Fruit fly (Drosophila melanogaster) whole organism, embryonic: ENCODE measurements around the gene Cdk7.

Experiments
- Adf1 ChIP-seq: fragments of 200-800 bp; sonication (Bioruptor generic); IDR thresholded peaks from 2 replicates; pipeline ENCODE4 v1.3.6; 2022; ENCODE audit warnings: missing biosample characterization, missing genetic modification characterization
- Bgb ChIP-seq: fragments of 200-800 bp; sonication (Bioruptor generic); IDR thresholded peaks from 2 replicates; pipeline ENCODE4 v1.3.6; 2022; ENCODE audit warnings: missing biosample characterization, missing genetic modification characterization; ENCODE audit not compliant: partially characterized antibody
- Bteb2 ChIP-seq: fragments of 200-800 bp; sonication (Bioruptor generic); optimal IDR thresholded peaks from 2 replicates; lab custom pipeline; 2016; ENCODE audit warnings: missing biosample characterization, missing genetic modification characterization
- CG10209 ChIP-seq: fragments of 200-800 bp; sonication (Bioruptor generic); optimal IDR thresholded peaks from 3 replicates; lab custom pipeline; 2017; ENCODE audit warnings: missing biosample characterization, mild to moderate bottlenecking, missing genetic modification characterization, missing genetic modification reagents
- CG10274 ChIP-seq: fragments of 200-800 bp; sonication (Bioruptor generic); optimal IDR thresholded peaks from 3 replicates; lab custom pipeline; 2017; ENCODE audit warnings: missing biosample characterization, mild to moderate bottlenecking, missing genetic modification characterization
- CG12155 ChIP-seq: fragments of 200-800 bp; sonication (Bioruptor generic); optimal IDR thresholded peaks from 3 replicates; lab custom pipeline; 2016; ENCODE audit warnings: missing biosample characterization, missing genetic modification characterization
- CG13287 ChIP-seq: fragments of 200-800 bp; sonication (Bioruptor generic); IDR thresholded peaks from 2 replicates; pipeline ENCODE4 v1.3.6; 2022; ENCODE audit warnings: missing biosample characterization, missing genetic modification characterization; ENCODE audit not compliant: partially characterized antibody
- CG13894 ChIP-seq: fragments of 200-800 bp; sonication (Bioruptor generic); optimal IDR thresholded peaks from 3 replicates; lab custom pipeline; 2018; ENCODE audit warnings: missing biosample characterization, mild to moderate bottlenecking, missing genetic modification characterization, moderate library complexity
- CG15514 ChIP-seq: fragments of 200-800 bp; sonication (Bioruptor generic); optimal IDR thresholded peaks from 3 replicates; lab custom pipeline; 2017; ENCODE audit warnings: missing biosample characterization, missing genetic modification characterization, mild to moderate bottlenecking, moderate library complexity, missing genetic modification reagents
- CG17361 ChIP-seq: fragments of 200-800 bp; sonication (Bioruptor generic); IDR thresholded peaks from 3 replicates; pipeline ENCODE4 v1.3.6; 2022; ENCODE audit warnings: missing biosample characterization, missing genetic modification characterization
- CG30431 ChIP-seq: fragments of 200-800 bp; sonication (Bioruptor generic); optimal IDR thresholded peaks from 2 replicates; lab custom pipeline; 2017; ENCODE audit warnings: missing biosample characterization, missing genetic modification characterization
- CG31224 ChIP-seq: fragments of 200-800 bp; sonication (Bioruptor generic); IDR thresholded peaks from 2 replicates; pipeline ENCODE4 v1.3.6; 2022; ENCODE audit warnings: missing biosample characterization, missing genetic modification characterization
- CG3163 ChIP-seq: fragments of 200-800 bp; sonication (Bioruptor generic); optimal IDR thresholded peaks from 3 replicates; lab custom pipeline; 2016; ENCODE audit warnings: missing biosample characterization, missing genetic modification characterization
- CG32532 ChIP-seq: fragments of 200-800 bp; sonication (Bioruptor generic); IDR thresholded peaks from 2 replicates; pipeline ENCODE4 v1.3.6; 2022; ENCODE audit warnings: missing biosample characterization, missing genetic modification characterization
- CG3847 ChIP-seq: fragments of 200-800 bp; sonication (Bioruptor generic); IDR thresholded peaks from 2 replicates; pipeline ENCODE4 v1.3.6; 2022; ENCODE audit warnings: missing biosample characterization, missing genetic modification characterization
- CG6254 ChIP-seq: fragments of 200-800 bp; sonication (Bioruptor generic); optimal IDR thresholded peaks from 3 replicates; lab custom pipeline; 2017; ENCODE audit warnings: mild to moderate bottlenecking, missing biosample characterization, missing genetic modification reagents, missing genetic modification characterization
- CG8281 ChIP-seq: fragments of 200-800 bp; sonication (Bioruptor generic); optimal IDR thresholded peaks from 2 replicates; lab custom pipeline; 2018; ENCODE audit warnings: missing biosample characterization, mild to moderate bottlenecking, missing genetic modification characterization, moderate library complexity
- CG8290 ChIP-seq, 3 experiments: fragments of 200-800 bp; sonication (Bioruptor generic); optimal IDR thresholded peaks; 2 replicates each; lab custom pipeline; 2016 to 2019; ENCODE audit warnings: missing biosample characterization in 3 of 3, missing genetic modification characterization in 3 of 3, mild to moderate bottlenecking in 2 of 3, moderate library complexity in 1 of 3
- CG8765 ChIP-seq: fragments of 200-800 bp; sonication (Bioruptor generic); IDR thresholded peaks from 2 replicates; pipeline ENCODE4 v1.3.6; 2022; ENCODE audit warnings: missing biosample characterization, missing genetic modification characterization
- Drgx ChIP-seq: fragments of 200-800 bp; sonication (Bioruptor generic); IDR thresholded peaks from 2 replicates; pipeline ENCODE4 v1.3.6; 2022; ENCODE audit warnings: missing biosample characterization, missing genetic modification characterization
- Kr ChIP-seq: fragments of 200-800 bp; sonication (Bioruptor generic); optimal IDR thresholded peaks from 2 replicates; lab custom pipeline; 2017; ENCODE audit warnings: missing biosample characterization, mild to moderate bottlenecking, missing genetic modification characterization
- NfI ChIP-seq: fragments of 200-800 bp; sonication (Bioruptor generic); optimal IDR thresholded peaks from 3 replicates; lab custom pipeline; 2018; ENCODE audit warnings: missing biosample characterization, mild to moderate bottlenecking, missing genetic modification characterization, moderate library complexity
- Side ChIP-seq: fragments of 200-800 bp; sonication (Bioruptor generic); optimal IDR thresholded peaks from 2 replicates; lab custom pipeline; 2016; ENCODE audit warnings: missing biosample characterization, missing genetic modification characterization
- Six4 ChIP-seq: fragments of 200-800 bp; sonication (Bioruptor generic); optimal IDR thresholded peaks from 2 replicates; lab custom pipeline; 2016; ENCODE audit warnings: missing biosample characterization, missing genetic modification characterization
- Tbp ChIP-seq: fragments of >200 bp; optimal IDR thresholded peaks from 2 replicates; lab custom pipeline; 2018; ENCODE audit warnings: missing biosample characterization, missing genetic modification characterization
- Trl ChIP-seq, 3 experiments: fragments of >200 bp in 2 of 3; fragments of 200-800 bp in 1 of 3; sonication (Bioruptor generic) in 1 of 3; optimal IDR thresholded peaks; 2 replicates in 1 of 3; 3 replicates in 2 of 3; lab custom pipeline; 2016 to 2017; ENCODE audit warnings: missing biosample characterization in 1 of 3, missing genetic modification characterization in 1 of 3
- YL-1 ChIP-seq: fragments of 200-800 bp; sonication (Bioruptor generic); optimal IDR thresholded peaks from 3 replicates; lab custom pipeline; 2017; ENCODE audit warnings: missing biosample characterization, mild to moderate bottlenecking, missing genetic modification characterization
- abd-A ChIP-seq: fragments of 200-800 bp; sonication (Bioruptor generic); optimal IDR thresholded peaks from 3 replicates; lab custom pipeline; 2019; ENCODE audit warnings: missing biosample characterization, mild to moderate bottlenecking, missing genetic modification characterization, moderate library complexity
- al ChIP-seq: fragments of 200-800 bp; sonication (Bioruptor generic); IDR thresholded peaks from 2 replicates; pipeline ENCODE4 v1.3.6; 2022; ENCODE audit warnings: missing biosample characterization, missing genetic modification characterization
- br ChIP-seq: fragments of >200 bp; optimal IDR thresholded peaks from 2 replicates; lab custom pipeline; 2017
- crol ChIP-seq: fragments of 200-800 bp; sonication (Bioruptor generic); IDR thresholded peaks from 2 replicates; pipeline ENCODE4 v1.3.6; 2022; ENCODE audit warnings: missing biosample characterization, missing genetic modification characterization
- dimm ChIP-seq: fragments of 200-800 bp; sonication (Bioruptor generic); IDR thresholded peaks from 2 replicates; pipeline ENCODE4 v1.3.6; 2022; ENCODE audit warnings: missing biosample characterization, missing genetic modification characterization
- emc ChIP-seq: fragments of 200-800 bp; sonication (Bioruptor generic); optimal IDR thresholded peaks from 2 replicates; lab custom pipeline; 2016; ENCODE audit warnings: missing biosample characterization, missing genetic modification characterization
- eve ChIP-seq, 2 experiments: fragments of >200 bp; optimal IDR thresholded peaks; 2 replicates each; lab custom pipeline; 2017; ENCODE audit warnings: missing biosample characterization in 2 of 2, missing genetic modification characterization in 2 of 2
- h ChIP-seq: fragments of >200 bp; optimal IDR thresholded peaks from 2 replicates; lab custom pipeline; 2017
- insv ChIP-seq, 2 experiments: fragments of 200-800 bp; sonication (Bioruptor generic); optimal IDR thresholded peaks; 3 replicates each; lab custom pipeline; 2016 to 2018; ENCODE audit warnings: missing biosample characterization in 2 of 2, missing genetic modification characterization in 2 of 2
- ken ChIP-seq: fragments of 200-800 bp; sonication (Bioruptor generic); IDR thresholded peaks from 3 replicates; pipeline ENCODE4 v1.3.6; 2022; ENCODE audit warnings: missing biosample characterization, missing genetic modification characterization
- lab ChIP-seq: fragments of 200-800 bp; sonication (Bioruptor generic); optimal IDR thresholded peaks from 3 replicates; lab custom pipeline; 2017; ENCODE audit warnings: missing biosample characterization, missing genetic modification characterization, mild to moderate bottlenecking, moderate library complexity, missing genetic modification reagents
- mam ChIP-seq: fragments of 200-800 bp; sonication (Bioruptor generic); optimal IDR thresholded peaks from 3 replicates; lab custom pipeline; 2016; ENCODE audit warnings: missing biosample characterization, missing genetic modification characterization
- scrt ChIP-seq: fragments of 200-800 bp; sonication (Bioruptor generic); optimal IDR thresholded peaks from 2 replicates; lab custom pipeline; 2018; ENCODE audit warnings: missing biosample characterization, mild to moderate bottlenecking, missing genetic modification characterization, moderate library complexity
- so ChIP-seq: fragments of 200-800 bp; sonication (Bioruptor generic); IDR thresholded peaks from 3 replicates; pipeline ENCODE4 v1.3.6; 2022; ENCODE audit warnings: missing biosample characterization, missing genetic modification characterization
- sqz ChIP-seq: fragments of 200-800 bp; sonication (Bioruptor generic); optimal IDR thresholded peaks from 3 replicates; lab custom pipeline; 2018; ENCODE audit warnings: missing biosample characterization, mild to moderate bottlenecking, missing genetic modification characterization
- sr ChIP-seq: fragments of 200-800 bp; sonication (Bioruptor generic); IDR thresholded peaks from 3 replicates; pipeline ENCODE4 v1.3.6; 2022; ENCODE audit warnings: missing biosample characterization, missing genetic modification characterization
- tio ChIP-seq: fragments of 200-800 bp; sonication (Bioruptor generic); optimal IDR thresholded peaks from 2 replicates; lab custom pipeline; 2017; ENCODE audit warnings: missing biosample characterization, missing genetic modification characterization, inconsistent platforms
- unc-4 ChIP-seq: fragments of 200-800 bp; sonication (Bioruptor generic); IDR thresholded peaks from 2 replicates; pipeline ENCODE4 v1.3.6; 2022; ENCODE audit warnings: missing biosample characterization, missing genetic modification characterization; ENCODE audit not compliant: partially characterized antibody
- vfl ChIP-seq: fragments of 200-800 bp; sonication (Bioruptor generic); optimal IDR thresholded peaks from 2 replicates; lab custom pipeline; 2016; ENCODE audit warnings: missing biosample characterization, missing genetic modification characterization
- vvl ChIP-seq: fragments of 200-800 bp; sonication (Bioruptor generic); IDR thresholded peaks from 2 replicates; pipeline ENCODE4 v1.3.6; 2022; ENCODE audit warnings: missing biosample characterization, missing genetic modification characterization
- wdn ChIP-seq: fragments of 200-800 bp; sonication (Bioruptor generic); IDR thresholded peaks from 2 replicates; pipeline ENCODE4 v1.3.6; 2022; ENCODE audit warnings: missing biosample characterization, missing genetic modification characterization
- yki ChIP-seq: fragments of >200 bp; optimal IDR thresholded peaks from 3 replicates; lab custom pipeline; 2018
- z ChIP-seq: fragments of 200-800 bp; sonication (Bioruptor generic); IDR thresholded peaks from 3 replicates; pipeline ENCODE4 v1.3.6; 2022; ENCODE audit warnings: missing biosample characterization, missing genetic modification characterization
- zfh2 ChIP-seq: fragments of 200-800 bp; sonication (Bioruptor generic); optimal IDR thresholded peaks from 2 replicates; lab custom pipeline; 2016; ENCODE audit warnings: missing biosample characterization, missing genetic modification characterization

Gene Cdk7

dm6 chrX:5339970-5340369 lies 31.2 kb upstream of the Cdk7 start, which contains the start of gene SK (continued):
- TF ChIP-seq CG13894 = peak; percentile 65
- no peak for TF ChIP-seq NfI
- no peak for TF ChIP-seq vfl (GFP tag; lab: Kevin White, UChicago)
- TF ChIP-seq CG17361 = no peak
- peak; percentile 31 for TF ChIP-seq abd-A
- peak; percentile 71 for TF ChIP-seq sr
- TF ChIP-seq mam (GFP tag; lab: Kevin White, UChicago) = no peak
- no peak for TF ChIP-seq CG30431 (GFP tag; lab: Kevin White, UChicago)
- TF ChIP-seq zfh2 (GFP tag; lab: Kevin White, UChicago) = no peak
- TF ChIP-seq crol (GFP tag; lab: Robert Waterston, UW) = peak; percentile 80
- peak; percentile 31 for TF ChIP-seq sqz (GFP tag; lab: Kevin White, UChicago)
- 0 out of 2 replicates have a peak, but pooled peaks have one; percentile 10 for TF ChIP-seq CG8765 (GFP tag; lab: Robert Waterston, UW)
- TF ChIP-seq vvl (GFP tag; lab: Robert Waterston, UW) = 0 out of 2 replicates have a peak, but pooled peaks have one; percentile 19
- TF ChIP-seq CG3847 (GFP tag; lab: Robert Waterston, UW) = 0 out of 2 replicates have a peak, but pooled peaks have one; percentile 21
- TF ChIP-seq scrt (GFP tag; lab: Kevin White, UChicago) = peak; percentile 4
- no peak for TF ChIP-seq CG31224 (GFP tag; lab: Robert Waterston, UW)
- no peak for TF ChIP-seq wdn (GFP tag; lab: Robert Waterston, UW)
- no peak for TF ChIP-seq al (GFP tag; lab: Robert Waterston, UW)
- peak; percentile 69; the same call in 2 of the 3 replicates for TF ChIP-seq z (GFP tag; lab: Robert Waterston, UW)
- TF ChIP-seq CG12155 (GFP tag; lab: Kevin White, UChicago) = no peak
- TF ChIP-seq CG8281 = no peak
- no peak for TF ChIP-seq CG8290 (GFP tag; optimal IDR thresholded peaks at IDR 0.05; lab: Kevin White, UChicago)
- peak in 1 of 2 experiments; percentile 41 for TF ChIP-seq CG8290 (tag; optimal IDR thresholded peaks at IDR 0.05; lab: Kevin White, UChicago)
- TF ChIP-seq Drgx (GFP tag; lab: Robert Waterston, UW) = 0 out of 2 replicates have a peak, but pooled peaks have one; percentile 20
- TF ChIP-seq Side (GFP tag; lab: Kevin White, UChicago) = no peak
- no peak for TF ChIP-seq dimm (GFP tag; lab: Robert Waterston, UW)
- TF ChIP-seq tio (GFP tag; lab: Kevin White, UChicago) = no peak
- TF ChIP-seq Tbp = no peak
- no peak for TF ChIP-seq Kr
- peak; percentile 10 for TF ChIP-seq lab (GFP tag; lab: Kevin White, UChicago)
- TF ChIP-seq YL-1 (GFP tag; lab: Kevin White, UChicago) = no peak
- no peak for TF ChIP-seq insv (GFP tag; optimal IDR thresholded peaks at IDR 0.05; lab: Kevin White, UChicago)
- TF ChIP-seq Six4 (GFP tag; lab: Kevin White, UChicago) = no peak
- 0 out of 3 replicates have a peak, but pooled peaks have one; percentile 10 for TF ChIP-seq so
- TF ChIP-seq CG10209 (GFP tag; lab: Kevin White, UChicago) = peak; percentile 71
- TF ChIP-seq h (lab: Kevin White, UChicago) = no peak
- TF ChIP-seq Trl (optimal IDR thresholded peaks at IDR 0.05; lab: Kevin White, UChicago) = peak; percentile 64 to 76
- TF ChIP-seq Trl (GFP tag; optimal IDR thresholded peaks at IDR 0.05; lab: Kevin White, UChicago) = no peak
- no peak for TF ChIP-seq CG3163 (GFP tag; lab: Kevin White, UChicago)
- no peak for TF ChIP-seq emc (GFP tag; lab: Kevin White, UChicago)
- TF ChIP-seq yki (lab: Kevin White, UChicago) = peak; percentile 27
- peak; percentile 26; the same call in 1 of the 2 replicates for TF ChIP-seq CG13287
- peak; percentile 48; the same call in 1 of the 2 replicates for TF ChIP-seq CG32532 (GFP tag; lab: Robert Waterston, UW)
- peak; percentile 57; the same call in 2 of the 3 replicates for TF ChIP-seq ken (GFP tag; lab: Robert Waterston, UW)
- TF ChIP-seq CG10274 (GFP tag; lab: Kevin White, UChicago) = no peak
- TF ChIP-seq eve (GFP tag; optimal IDR thresholded peaks at IDR 0.05; lab: Kevin White, UChicago) = no peak
- TF ChIP-seq unc-4 (GFP tag; lab: Robert Waterston, UW) = 0 out of 2 replicates have a peak, but pooled peaks have one; percentile 23
- no peak for TF ChIP-seq Bteb2 (GFP tag; lab: Kevin White, UChicago)
- peak; percentile 10 for TF ChIP-seq CG15514 (GFP tag; lab: Kevin White, UChicago)
- TF ChIP-seq Bgb (GFP tag; lab: Robert Waterston, UW) = peak; percentile 42; the same call in 1 of the 2 replicates
- peak; percentile 50 for TF ChIP-seq Adf1 (GFP tag; lab: Robert Waterston, UW)
- no peak for TF ChIP-seq br (lab: Kevin White, UChicago)
- TF ChIP-seq CG6254 (GFP tag; lab: Kevin White, UChicago) = no peak
